Worm (Caenorhabditis elegans): ENCODE measurements around the gene F54E7.9.

DNA sequence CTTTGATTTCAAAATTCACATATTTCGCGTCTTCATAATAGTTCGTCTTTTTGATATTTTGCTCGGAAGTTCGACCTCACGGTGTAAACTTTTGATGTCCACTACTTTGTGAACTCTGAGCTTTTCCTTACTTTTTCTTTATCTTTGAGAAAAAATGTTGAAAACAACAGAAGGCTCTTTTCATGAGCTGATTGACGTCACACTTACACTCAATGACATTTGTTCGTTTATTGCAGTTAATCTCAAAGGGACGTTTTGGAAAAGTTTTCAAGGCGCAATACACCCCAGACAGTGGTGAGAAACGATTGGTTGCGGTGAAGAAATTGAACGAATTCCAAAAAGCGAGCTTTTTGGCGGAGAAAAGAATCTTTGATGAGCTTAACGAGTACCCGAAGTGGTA is 48.5 kb downstream of the F54E7.9 start:
- no peak for TF ChIP-seq K02D7.2 (tag; optimal IDR thresholded peaks at IDR 0.05)
- no peak for TF ChIP-seq ama-1 (optimal IDR thresholded peaks at IDR 0.05)
- no peak for TF ChIP-seq nfya-1 (tag; optimal IDR thresholded peaks at IDR 0.05)
- TF ChIP-seq ceh-22 (tag; optimal IDR thresholded peaks at IDR 0.05), result no peak
- TF ChIP-seq elt-4 (tag; optimal IDR thresholded peaks at IDR 0.05), result no peak
- TF ChIP-seq ceh-2 (tag; optimal IDR thresholded peaks at IDR 0.05), result no peak
- no peak for TF ChIP-seq ceh-6 (GFP tag; optimal IDR thresholded peaks at IDR 0.05)
- TF ChIP-seq sox-2 (GFP tag; IDR thresholded peaks at IDR 0.05), result no peak
- TF ChIP-seq ceh-18 (tag; optimal IDR thresholded peaks at IDR 0.05), result no peak

Data from whole organism, late embryonic.